Worm (Caenorhabditis elegans) whole organism, L1 larva: ENCODE data around the gene srh-79.

Experiments
- aly-2 ChIP-seq: fragments of 150-350 bp; optimal IDR thresholded peaks from 2 replicates; lab custom pipeline; 2014; ENCODE audit warnings: missing biosample characterization, missing genetic modification characterization
- dpl-1 ChIP-seq, 3 experiments: fragments of 150-350 bp in 2 of 3; sonication (generic microtip) in 1 of 3; optimal IDR thresholded peaks; 2 replicates each; lab custom pipeline; 2014 to 2017; ENCODE audit warnings: missing biosample characterization in 3 of 3, missing genetic modification characterization in 3 of 3, missing genetic modification reagents in 3 of 3
- grh-1 ChIP-seq: fragments of 200-800 bp; sonication (Bioruptor generic); IDR thresholded peaks from 2 replicates; pipeline ENCODE4 v1.3.6; 2022; ENCODE audit warnings: missing genetic modification reagents, missing genetic modification characterization, missing compliant biosample characterization
- nhr-237 ChIP-seq: fragments of 150-350 bp; optimal IDR thresholded peaks from 2 replicates; lab custom pipeline; 2014; ENCODE audit warnings: missing biosample characterization, missing genetic modification characterization

- no peak for TF ChIP-seq nhr-237
- no peak for TF ChIP-seq dpl-1 (GFP tag; optimal IDR thresholded peaks at IDR 0.05; lab: Kevin White, UChicago)
- TF ChIP-seq grh-1 (GFP tag; lab: Robert Waterston, UW): no peak
- TF ChIP-seq aly-2 (tag; lab: Kevin White, UChicago): no peak
Observed at ce11 chrV:7525695-7526094, 28.2 kb downstream of the srh-79 start, which contains the start of gene C54F6.18.
